Worm (Caenorhabditis elegans) whole organism, dauer: ENCODE results near the gene rsp-6.

ENCODE experiments used
- unc-62 ChIP-seq: sonication (generic microtip); optimal IDR thresholded peaks from 2 replicates; lab custom pipeline; 2017; ENCODE audit warnings: missing biosample characterization, missing genetic modification reagents, missing genetic modification characterization

rsp-6 gene

ce11 chrIV:7804740-7805139, 13.7 kb upstream of the rsp-6 start, which contains the start of gene C33H5.2:
Gene C33H5.2 (plus strand): TSS chrIV:7805040.
- TF ChIP-seq unc-62 (GFP tag; lab: Kevin White, UChicago): no peak

- no peak for TF ChIP-seq unc-62 (GFP tag; lab: Kevin White, UChicago)
These were observed 12.2 kb upstream of the rsp-6 start, which contains the start of gene C33H5.16 for ce11 chrIV:7803250-7803649. Gene C33H5.16 (minus strand): TSS chrIV:7803350.

- TF ChIP-seq unc-62 (GFP tag; lab: Kevin White, UChicago): no peak
These were observed 9.3 kb upstream of the rsp-6 start for ce11 chrIV:7800338-7800737.

DNA sequence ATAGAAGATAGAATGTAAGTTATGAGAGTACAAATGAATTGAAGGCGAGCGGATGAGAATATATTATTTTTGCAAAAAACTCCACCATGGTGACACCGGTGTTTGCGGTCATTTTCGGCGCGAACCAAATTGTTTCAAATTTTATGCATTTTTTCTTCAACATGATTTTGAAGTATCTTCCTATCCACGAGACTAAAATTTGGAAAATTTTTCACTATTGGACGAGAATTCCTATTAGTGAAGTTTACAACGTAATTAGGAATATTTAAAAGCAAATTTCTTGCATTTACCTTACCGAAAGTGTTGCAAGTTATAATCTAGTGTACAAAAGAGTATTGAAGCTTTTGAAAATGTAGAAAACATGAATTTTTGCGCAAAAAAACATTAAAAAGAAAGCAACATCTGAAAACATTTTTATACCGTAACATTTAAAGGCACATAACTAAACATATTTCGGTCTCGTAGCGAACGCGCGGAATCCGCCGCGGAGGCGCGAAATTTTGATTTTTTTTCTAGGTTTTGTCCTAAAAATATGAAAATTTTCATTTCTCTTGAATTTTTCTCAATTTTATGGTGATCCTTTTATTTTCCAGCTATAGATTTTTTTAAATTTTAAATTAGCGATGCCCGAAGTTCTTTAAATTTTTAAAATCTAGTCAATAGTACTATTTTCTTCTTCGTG, 5.5 kb upstream of the rsp-6 start, which contains the start of gene sgo-1:
Gene sgo-1, minus strand, starts transcription at position 51 of the 682 bp plus-strand sequence.
- no peak for TF ChIP-seq unc-62 (GFP tag; lab: Kevin White, UChicago)

DNA sequence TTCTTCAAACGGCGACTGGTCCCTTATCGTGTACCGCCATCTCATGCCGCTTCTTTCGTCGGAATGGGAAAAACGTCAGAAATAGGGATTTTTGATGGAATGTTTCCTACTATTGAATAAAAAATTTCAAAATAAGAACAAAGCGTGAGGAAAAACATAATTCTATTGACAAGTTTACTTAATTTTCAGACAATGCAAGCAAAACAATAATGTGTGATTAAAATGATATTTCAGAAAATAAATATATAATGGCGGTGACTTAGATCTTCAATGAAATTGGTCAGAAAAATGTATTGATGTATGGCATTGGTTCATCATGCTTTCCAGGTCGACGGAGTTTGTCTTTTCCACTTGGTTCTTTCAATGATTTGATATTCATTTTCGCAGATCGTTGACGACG, 3.7 kb upstream of the rsp-6 start, which contains the start of gene ntp-1:
Gene ntp-1, minus strand, starts transcription at position 101 of the 400 bp plus-strand sequence.
- TF ChIP-seq unc-62 (GFP tag; lab: Kevin White, UChicago): no peak

- no peak for TF ChIP-seq unc-62 (GFP tag; lab: Kevin White, UChicago)
These were observed 905 bp upstream of the rsp-6 start, which contains the start of gene C33H5.13 for ce11 chrIV:7791821-7792446. Gene C33H5.13 (minus strand): TSS chrIV:7792263.

DNA sequence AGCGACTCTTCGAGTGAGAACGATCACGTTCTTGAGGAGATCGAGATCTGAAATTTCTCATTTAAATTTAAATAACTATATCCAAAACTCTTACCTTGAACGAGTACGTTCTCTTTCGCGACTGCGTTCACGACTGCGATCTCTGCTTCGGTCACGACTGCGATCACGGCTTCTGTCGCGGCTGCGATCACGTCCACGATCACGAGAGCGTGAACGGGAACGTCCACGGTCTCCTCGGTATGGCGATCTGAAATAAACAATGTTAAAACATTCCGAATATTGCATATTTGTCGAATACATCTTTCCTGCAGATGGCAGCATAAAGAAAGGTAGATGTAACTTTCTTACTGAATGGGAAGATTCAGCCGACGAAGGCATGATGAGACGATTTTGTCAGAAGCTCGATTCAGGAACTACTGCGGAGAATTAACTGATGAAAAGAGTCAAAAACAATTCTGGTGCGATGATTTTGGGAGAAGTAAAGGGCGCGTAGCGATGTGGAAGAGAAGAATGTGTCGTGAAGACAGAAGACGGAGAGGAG, 808 bp downstream of the rsp-6 start:
- no peak for TF ChIP-seq unc-62 (GFP tag; lab: Kevin White, UChicago)

DNA sequence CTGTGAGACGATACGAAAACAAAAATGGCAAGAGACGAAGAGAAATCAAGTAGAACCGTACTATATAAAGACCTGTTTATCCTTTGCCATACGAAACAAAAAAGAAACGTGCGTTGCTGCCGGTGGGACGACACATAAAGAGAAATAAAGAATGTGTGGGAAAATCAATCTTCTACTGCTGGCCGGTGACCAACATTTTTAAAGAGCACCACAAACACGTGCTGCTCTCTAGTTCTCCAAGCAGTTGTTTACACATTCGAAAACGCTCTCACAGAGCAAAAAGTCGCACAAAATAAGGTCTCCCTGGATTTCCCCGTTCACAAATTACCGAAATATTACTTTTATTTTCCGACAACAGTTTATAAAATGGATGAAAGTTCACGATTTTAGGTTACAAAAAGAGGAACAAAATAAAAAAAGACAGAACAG, 1.5 kb downstream of the rsp-6 start, which contains the start of gene imp-3:
Gene imp-3, minus strand, starts transcription at position 93 of the 429 bp plus-strand sequence.
- TF ChIP-seq unc-62 (GFP tag; lab: Kevin White, UChicago): no peak

DNA sequence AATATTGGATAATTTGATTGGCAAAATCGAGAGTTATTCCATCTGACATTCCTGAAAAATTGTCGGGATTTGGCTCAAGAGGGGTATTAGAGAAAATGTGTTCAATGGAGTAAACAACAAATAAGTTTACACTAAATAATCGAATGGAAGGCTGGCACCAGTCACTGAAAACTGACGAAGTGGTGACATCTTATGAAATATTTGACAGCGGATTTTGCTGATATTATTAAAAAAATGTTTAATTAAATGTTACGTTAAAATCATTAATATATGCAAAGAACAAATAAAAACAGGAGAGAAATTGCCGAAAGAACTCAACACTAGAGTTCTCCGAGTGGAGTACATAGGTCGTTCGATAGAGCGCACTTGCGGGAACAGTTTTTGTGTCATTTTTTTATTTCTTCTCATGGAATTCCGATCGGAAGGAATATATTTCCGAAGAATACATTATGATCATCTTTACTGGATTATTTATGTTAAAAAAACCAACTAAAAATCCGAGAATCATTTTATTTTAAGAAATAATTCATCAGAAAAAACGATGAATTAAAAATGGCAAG, 5.4 kb downstream of the rsp-6 start, which contains the start of gene tag-322:
Gene tag-322, minus strand, starts transcription at position 51 of the 560 bp plus-strand sequence.
- no peak for TF ChIP-seq unc-62 (GFP tag; lab: Kevin White, UChicago)

DNA sequence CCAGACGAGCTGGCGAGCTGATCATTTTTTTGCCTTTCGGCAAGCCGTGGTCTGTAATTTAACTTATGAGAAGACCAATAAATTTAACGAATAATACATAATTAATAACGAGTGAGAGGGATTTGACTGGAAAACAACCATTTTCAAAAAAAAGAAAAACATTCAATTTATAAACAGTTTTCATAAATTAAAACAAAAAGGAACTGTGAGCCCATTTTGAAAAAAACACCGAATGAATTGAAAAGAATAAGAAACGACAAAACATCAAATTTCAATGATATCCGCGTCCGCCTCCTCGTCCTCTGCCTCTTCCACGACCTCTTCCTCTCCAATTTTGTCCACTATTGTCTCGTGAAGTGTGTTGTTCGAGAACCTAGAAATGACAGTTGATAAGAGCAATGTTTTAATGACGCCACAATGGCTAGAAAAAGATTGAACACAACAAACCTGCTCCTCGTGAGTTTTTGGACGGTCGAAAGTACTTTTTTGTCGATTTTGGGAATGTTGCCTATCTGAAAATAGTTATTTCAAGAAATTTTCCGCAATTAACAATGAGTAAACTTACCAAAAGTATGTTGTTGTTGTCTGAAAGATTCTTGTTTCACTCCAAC, 7.1 kb downstream of the rsp-6 start, which contains the start of gene tag-321:
Gene tag-321, minus strand, starts transcription at position 51 of the 611 bp plus-strand sequence.
- no peak for TF ChIP-seq unc-62 (GFP tag; lab: Kevin White, UChicago)

ce11 chrIV:7782292-7782691, 8.7 kb downstream of the rsp-6 start, which contains the start of gene sec-10:
Gene sec-10 (minus strand): TSS chrIV:7782499.
- no peak for TF ChIP-seq unc-62 (GFP tag; lab: Kevin White, UChicago)

DNA sequence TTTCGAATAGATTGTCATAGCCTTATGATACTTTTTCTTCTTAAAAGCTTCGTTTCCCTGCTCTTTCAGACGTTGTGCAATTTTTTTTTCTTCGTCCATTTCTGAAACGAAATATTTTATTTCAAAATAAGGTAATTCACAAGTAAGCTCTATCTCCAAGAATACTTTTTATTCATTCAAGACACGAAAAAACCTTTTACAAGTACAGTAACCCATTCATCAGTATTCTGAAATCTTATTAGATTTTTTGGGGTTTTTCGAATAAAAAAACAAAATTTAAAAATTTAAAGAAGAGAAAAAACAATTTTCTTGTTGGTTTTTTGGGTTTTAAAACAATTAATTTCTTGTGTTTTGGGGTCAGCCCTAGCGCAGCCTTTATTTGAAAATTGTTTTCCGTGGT, 12.2 kb downstream of the rsp-6 start, which contains the start of gene rpap-3:
Gene rpap-3, minus strand, starts transcription at position 101 of the 400 bp plus-strand sequence.
- TF ChIP-seq unc-62 (GFP tag; lab: Kevin White, UChicago): no peak

ce11 chrIV:7775725-7776124, 15.3 kb downstream of the rsp-6 start, which contains the start of gene swd-2.1:
Gene swd-2.1 (plus strand): TSS chrIV:7776025.
- no peak for TF ChIP-seq unc-62 (GFP tag; lab: Kevin White, UChicago)

- TF ChIP-seq unc-62 (GFP tag; lab: Kevin White, UChicago): no peak
These were observed 16.8 kb downstream of the rsp-6 start, which contains the start of the genes hcf-1 and swd-2.2 for ce11 chrIV:7774206-7774605. Gene hcf-1 (minus strand): TSS chrIV:7774275. Gene swd-2.2 (plus strand): TSS chrIV:7774411.

DNA sequence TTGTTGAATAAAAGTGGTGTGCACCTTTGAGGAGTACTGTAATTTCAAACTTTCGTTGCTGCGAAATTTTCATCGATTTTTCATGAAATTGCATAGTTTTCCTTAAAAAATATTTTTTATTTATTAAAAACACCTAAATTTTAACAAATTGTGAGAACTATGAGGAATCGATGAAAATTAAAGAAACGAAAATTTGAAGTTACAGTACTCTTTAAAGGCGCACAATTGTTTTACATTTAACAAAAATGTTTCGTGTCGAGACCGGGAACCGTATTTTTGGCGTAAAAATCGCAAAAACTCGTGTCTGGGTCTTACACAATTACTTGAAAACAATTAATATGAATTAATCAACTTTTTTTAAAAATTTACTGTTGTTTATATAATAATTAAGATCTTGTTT, 20.9 kb downstream of the rsp-6 start, which contains the start of gene rdl-1:
Gene rdl-1, minus strand, starts transcription at position 101 of the 400 bp plus-strand sequence.
- no peak for TF ChIP-seq unc-62 (GFP tag; lab: Kevin White, UChicago)
